Worm (Caenorhabditis elegans): Measurements from ENCODE around the gene ZK177.1.
"Not testable (repeated sequence)": the region's sequence is repeated elsewhere in the genome, so short reads cannot be mapped to it uniquely, and the experiment has no call there.

ZK177.1 gene

ce11 chrII:5518910-5519309, 9.0 kb upstream of the ZK177.1 start, which contains the start of gene ZK177.2:
Gene ZK177.2 (plus strand): TSS chrII:5519210.
- no peak for TF ChIP-seq ztf-29 (GFP tag; IDR thresholded peaks at IDR 0.05)
- no peak for TF ChIP-seq ref-1 (GFP tag; conservative IDR thresholded peaks at IDR 0.05)
- TF ChIP-seq cog-1 (tag; optimal IDR thresholded peaks at IDR 0.05) = no peak
- TF ChIP-seq ztf-23 (GFP tag; IDR thresholded peaks at IDR 0.05) = no peak
- TF ChIP-seq klf-2 (GFP tag; conservative IDR thresholded peaks at IDR 0.05) = no peak
- no peak for TF ChIP-seq med-1 (GFP tag; optimal IDR thresholded peaks at IDR 0.05; ENCODE audit: insufficient read depth)
- no peak for TF ChIP-seq tab-1 (GFP tag; IDR thresholded peaks at IDR 0.05)
- no peak for TF ChIP-seq flt-1 (GFP tag; IDR thresholded peaks at IDR 0.05)
- no peak for TF ChIP-seq T22C8.4 (GFP tag; IDR thresholded peaks at IDR 0.05)

DNA sequence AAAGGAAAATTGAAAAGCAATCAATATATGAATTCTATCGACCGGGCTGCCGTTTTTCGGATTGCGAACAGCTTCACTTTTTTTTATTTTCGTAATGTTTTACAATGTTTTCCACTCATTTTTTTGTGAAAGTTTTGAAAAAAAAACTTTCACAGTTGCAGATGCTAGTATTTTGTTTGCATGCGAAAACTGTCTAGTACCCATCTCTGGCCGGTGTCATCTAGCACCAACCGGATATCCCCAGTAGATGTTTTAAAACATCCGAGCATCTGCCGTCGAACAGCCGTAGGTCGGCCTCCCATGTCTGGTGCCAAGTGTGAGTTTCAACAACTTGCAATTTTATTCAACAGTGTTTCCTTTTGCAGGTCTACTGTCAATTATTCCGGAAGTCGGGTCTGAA, 6.5 kb upstream of the ZK177.1 start, which contains the start of gene ZK177.12:
ZK177.12 (plus strand) TSS at position 301 of the 400 bp plus-strand sequence.
- TF ChIP-seq ztf-23 (GFP tag; IDR thresholded peaks at IDR 0.05) = no peak
- TF ChIP-seq klf-2 (GFP tag; conservative IDR thresholded peaks at IDR 0.05) = no peak
- no peak for TF ChIP-seq cog-1 (tag; optimal IDR thresholded peaks at IDR 0.05)
- TF ChIP-seq flt-1 (GFP tag; IDR thresholded peaks at IDR 0.05) = no peak
- TF ChIP-seq ztf-29 (GFP tag; IDR thresholded peaks at IDR 0.05) = no peak
- TF ChIP-seq ref-1 (GFP tag; conservative IDR thresholded peaks at IDR 0.05) = no peak
- no peak for TF ChIP-seq T22C8.4 (GFP tag; IDR thresholded peaks at IDR 0.05)
- TF ChIP-seq med-1 (GFP tag; optimal IDR thresholded peaks at IDR 0.05; ENCODE audit: insufficient read depth) = no peak
- TF ChIP-seq tab-1 (GFP tag; IDR thresholded peaks at IDR 0.05) = no peak

ce11 chrII:5522637-5523036, 5.3 kb upstream of the ZK177.1 start, which contains the start of gene ZK177.11:
Gene ZK177.11 (plus strand): TSS chrII:5522937.
- TF ChIP-seq T22C8.4 (GFP tag; IDR thresholded peaks at IDR 0.05) (no peak), klf-2 (GFP tag; conservative IDR thresholded peaks at IDR 0.05) (no peak), ztf-29 (GFP tag; IDR thresholded peaks at IDR 0.05) (no peak), tab-1 (GFP tag; IDR thresholded peaks at IDR 0.05) (no peak), cog-1 (tag; optimal IDR thresholded peaks at IDR 0.05) (no peak), ref-1 (GFP tag; conservative IDR thresholded peaks at IDR 0.05) (no peak), med-1 (GFP tag; optimal IDR thresholded peaks at IDR 0.05; ENCODE audit: insufficient read depth) (no peak), flt-1 (GFP tag; IDR thresholded peaks at IDR 0.05) (no peak), ztf-23 (GFP tag; IDR thresholded peaks at IDR 0.05) (no peak)

ce11 chrII:5525297-5525696, 2.6 kb upstream of the ZK177.1 start, which contains the start of gene tbx-35:
Gene tbx-35 (minus strand): TSS chrII:5525397.
- TF ChIP-seq med-1 (GFP tag; optimal IDR thresholded peaks at IDR 0.05; ENCODE audit: insufficient read depth) (no peak), ref-1 (GFP tag; conservative IDR thresholded peaks at IDR 0.05) (no peak), tab-1 (GFP tag; IDR thresholded peaks at IDR 0.05) (no peak), ztf-23 (GFP tag; IDR thresholded peaks at IDR 0.05) (no peak), flt-1 (GFP tag; IDR thresholded peaks at IDR 0.05) (no peak), klf-2 (GFP tag; conservative IDR thresholded peaks at IDR 0.05) (no peak), cog-1 (tag; optimal IDR thresholded peaks at IDR 0.05) (no peak), ztf-29 (GFP tag; IDR thresholded peaks at IDR 0.05) (no peak), T22C8.4 (GFP tag; IDR thresholded peaks at IDR 0.05) (no peak)

DNA sequence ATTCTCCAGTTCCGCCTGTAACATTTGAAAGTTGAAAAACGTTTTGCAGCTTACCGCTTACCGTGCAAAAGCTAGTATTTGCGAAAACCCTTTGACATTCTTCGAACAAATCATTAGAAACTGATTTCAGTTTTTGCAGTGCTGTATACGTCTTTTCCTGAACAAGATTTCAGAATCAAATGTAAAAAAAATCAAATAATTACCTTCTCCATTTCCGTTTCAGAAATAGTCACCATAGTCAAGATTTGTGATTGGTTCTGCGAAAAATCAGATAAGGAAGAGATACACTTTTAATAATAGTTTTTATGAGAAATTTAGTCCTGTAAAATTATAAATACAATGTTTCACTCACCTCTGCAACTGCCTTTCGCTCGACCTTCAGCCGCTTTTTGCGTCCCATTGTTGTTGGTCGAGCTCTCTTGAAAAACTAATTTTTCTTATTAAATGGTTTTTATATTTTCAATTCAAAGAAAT, 4.0 kb downstream of the ZK177.1 start, which contains the start of gene C17C3.9:
C17C3.9 (minus strand) TSS at position 424 of the 474 bp plus-strand sequence.
- TF ChIP-seq tab-1 (GFP tag; IDR thresholded peaks at IDR 0.05) = no peak

DNA sequence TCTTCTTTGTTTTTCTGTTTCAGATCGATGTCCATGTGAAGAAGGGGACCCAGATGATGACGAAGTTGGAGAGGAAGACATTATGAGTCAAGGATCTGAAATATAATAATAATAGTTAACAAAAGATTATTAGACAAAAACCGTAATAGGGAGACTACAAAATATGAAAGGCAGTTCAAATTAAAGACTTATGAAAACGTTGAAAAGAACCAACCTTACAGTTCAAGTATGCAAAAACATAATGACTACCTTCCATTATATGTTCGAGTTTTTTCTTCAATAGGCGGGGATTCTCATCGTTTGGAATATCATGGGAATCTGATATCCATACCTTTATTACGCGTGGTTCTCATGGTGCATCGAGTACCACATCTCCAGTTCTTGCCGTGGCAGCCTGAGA, 5.7 kb downstream of the ZK177.1 start, which contains the start of gene hlh-26:
hlh-26 (minus strand) TSS at position 101 of the 400 bp plus-strand sequence.
- TF ChIP-seq klf-2 (GFP tag; conservative IDR thresholded peaks at IDR 0.05) (no peak), T22C8.4 (GFP tag; IDR thresholded peaks at IDR 0.05) (no peak), ref-1 (GFP tag; conservative IDR thresholded peaks at IDR 0.05) (no peak), flt-1 (GFP tag; IDR thresholded peaks at IDR 0.05) (no peak)

ce11 chrII:5534939-5535338, 7.0 kb downstream of the ZK177.1 start, which contains the start of gene hlh-25:
Gene hlh-25 (plus strand): TSS chrII:5535239.
- not testable (repeated sequence) for TF ChIP-seq flt-1 (GFP tag; IDR thresholded peaks at IDR 0.05); T22C8.4 (GFP tag; IDR thresholded peaks at IDR 0.05); med-1 (GFP tag; optimal IDR thresholded peaks at IDR 0.05; ENCODE audit: insufficient read depth)

DNA sequence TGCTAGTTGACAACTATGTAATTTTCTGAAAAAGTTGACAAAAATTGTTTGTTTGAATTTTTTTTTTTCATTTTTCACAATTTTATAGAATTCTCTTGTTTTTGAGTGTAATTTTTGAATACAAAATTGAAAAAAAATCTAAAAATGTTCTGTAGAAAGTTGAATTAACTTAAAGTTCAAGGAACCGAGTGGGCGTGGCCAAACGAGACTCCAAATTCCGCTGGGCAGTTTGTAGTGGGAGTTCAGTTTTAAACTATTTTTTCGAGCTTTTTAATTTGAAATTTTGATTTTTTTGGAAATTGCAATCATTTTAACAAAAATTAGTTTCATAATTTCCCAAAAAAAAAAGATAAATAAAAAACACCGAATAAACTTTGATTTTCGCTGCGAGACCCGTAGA, 9.1 kb downstream of the ZK177.1 start:
- TF ChIP-seq ztf-29 (GFP tag; IDR thresholded peaks at IDR 0.05) = no peak
- no peak for TF ChIP-seq med-1 (GFP tag; optimal IDR thresholded peaks at IDR 0.05; ENCODE audit: insufficient read depth)
- TF ChIP-seq ref-1 (GFP tag; conservative IDR thresholded peaks at IDR 0.05) = no peak
- no peak for TF ChIP-seq T22C8.4 (GFP tag; IDR thresholded peaks at IDR 0.05)
- no peak for TF ChIP-seq flt-1 (GFP tag; IDR thresholded peaks at IDR 0.05)
- TF ChIP-seq cog-1 (tag; optimal IDR thresholded peaks at IDR 0.05) = no peak
- TF ChIP-seq ztf-23 (GFP tag; IDR thresholded peaks at IDR 0.05) = no peak
- TF ChIP-seq klf-2 (GFP tag; conservative IDR thresholded peaks at IDR 0.05) = no peak
- TF ChIP-seq tab-1 (GFP tag; IDR thresholded peaks at IDR 0.05) = no peak

DNA sequence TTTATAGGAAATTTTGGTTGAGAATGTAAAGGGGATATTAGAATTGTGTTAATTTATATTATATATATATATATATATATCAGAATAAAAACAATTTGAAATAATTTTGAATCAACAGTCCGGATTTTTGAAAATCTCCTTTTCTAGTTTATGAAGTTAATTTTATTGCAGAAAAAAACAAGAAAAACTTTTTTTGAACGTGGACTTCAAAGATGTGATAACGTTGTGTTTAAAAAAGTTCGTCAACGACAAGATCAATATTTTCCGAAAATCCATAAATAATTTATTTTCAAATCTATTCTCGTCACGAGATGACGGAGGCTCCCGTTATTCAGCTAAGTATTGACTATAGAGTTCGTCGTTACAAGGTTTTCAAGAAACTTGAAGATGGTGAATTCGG, 9.6 kb downstream of the ZK177.1 start, which contains the start of gene C17C3.11:
C17C3.11 (plus strand) TSS at position 301 of the 400 bp plus-strand sequence.
- no peak for TF ChIP-seq tab-1 (GFP tag; IDR thresholded peaks at IDR 0.05)
- TF ChIP-seq T22C8.4 (GFP tag; IDR thresholded peaks at IDR 0.05) = no peak
- TF ChIP-seq flt-1 (GFP tag; IDR thresholded peaks at IDR 0.05) = no peak
- no peak for TF ChIP-seq cog-1 (tag; optimal IDR thresholded peaks at IDR 0.05)
- TF ChIP-seq klf-2 (GFP tag; conservative IDR thresholded peaks at IDR 0.05) = no peak

DNA sequence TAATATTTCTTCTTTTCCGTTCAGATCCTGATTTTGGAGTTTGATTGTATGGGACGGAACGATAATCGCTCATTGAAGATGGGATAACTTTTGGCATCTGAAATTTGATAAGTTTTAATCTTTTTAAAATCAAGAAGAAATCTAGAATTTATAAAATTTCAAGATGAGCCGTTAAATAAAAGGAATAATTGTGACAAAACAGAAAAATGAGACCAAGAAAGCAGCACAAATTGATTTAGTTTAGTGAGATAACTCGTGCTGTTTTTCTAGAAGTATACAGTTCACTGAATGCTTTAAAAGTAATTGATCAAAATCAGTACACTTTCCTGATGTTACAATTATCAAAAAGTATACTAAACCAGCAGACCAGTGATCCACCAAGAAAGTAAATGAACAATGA, 12.2 kb downstream of the ZK177.1 start, which contains the start of gene hlh-27:
hlh-27 (minus strand) TSS at position 101 of the 400 bp plus-strand sequence.
- TF ChIP-seq flt-1, ztf-23, T22C8.4 (GFP tag; IDR thresholded peaks at IDR 0.05): not testable (repeated sequence)

Measured in whole organism, midembryonic.